Fruit fly (Drosophila melanogaster) whole organism, embryonic: ENCODE measurements around the gene CG5509.

Experiments used
- ATbp ChIP-seq: fragments of 200-800 bp; sonication (Bioruptor generic); optimal IDR thresholded peaks from 2 replicates; lab custom pipeline; 2017; ENCODE audit warnings: missing biosample characterization, mild to moderate bottlenecking, missing genetic modification characterization, missing genetic modification reagents
- Atf3 ChIP-seq: fragments of 200-800 bp; sonication (Bioruptor generic); optimal IDR thresholded peaks from 3 replicates; lab custom pipeline; 2016; ENCODE audit warnings: missing biosample characterization, missing genetic modification characterization
- BtbVII ChIP-seq: fragments of 200-800 bp; sonication (Bioruptor generic); optimal IDR thresholded peaks from 3 replicates; lab custom pipeline; 2017; ENCODE audit warnings: missing biosample characterization, mild to moderate bottlenecking, missing genetic modification characterization
- CG10209 ChIP-seq: fragments of 200-800 bp; sonication (Bioruptor generic); optimal IDR thresholded peaks from 3 replicates; lab custom pipeline; 2017; ENCODE audit warnings: missing biosample characterization, mild to moderate bottlenecking, missing genetic modification characterization, missing genetic modification reagents
- CG10366 ChIP-seq: fragments of 200-800 bp; sonication (Bioruptor generic); IDR thresholded peaks from 2 replicates; pipeline ENCODE4 v1.3.6; 2022; ENCODE audit warnings: missing biosample characterization, missing genetic modification characterization
- CG11456 ChIP-seq: fragments of 200-800 bp; sonication (Bioruptor generic); IDR thresholded peaks from 3 replicates; pipeline ENCODE4 v1.3.6; 2022; ENCODE audit warnings: missing biosample characterization, missing genetic modification characterization
- CG12071 ChIP-seq: fragments of 200-800 bp; sonication (Bioruptor generic); optimal IDR thresholded peaks from 3 replicates; lab custom pipeline; 2018; ENCODE audit warnings: missing biosample characterization, mild to moderate bottlenecking, missing genetic modification characterization
- CG14441 ChIP-seq: fragments of 200-800 bp; sonication (Bioruptor generic); IDR thresholded peaks from 2 replicates; pipeline ENCODE4 v1.3.6; 2022; ENCODE audit warnings: missing biosample characterization, missing genetic modification characterization
- CG1529 ChIP-seq: fragments of 200-800 bp; sonication (Bioruptor generic); optimal IDR thresholded peaks from 3 replicates; lab custom pipeline; 2018; ENCODE audit warnings: missing biosample characterization, missing genetic modification characterization
- CG16813 ChIP-seq: fragments of 200-800 bp; sonication (Bioruptor generic); IDR thresholded peaks from 3 replicates; pipeline ENCODE4 v1.3.6; 2022; ENCODE audit warnings: missing biosample characterization, missing genetic modification characterization; ENCODE audit not compliant: partially characterized antibody
- CG17829 ChIP-seq: fragments of 200-800 bp; optimal IDR thresholded peaks from 2 replicates; lab custom pipeline; 2019; ENCODE audit warnings: missing biosample characterization, mild to moderate bottlenecking, missing genetic modification characterization, moderate library complexity
- CG1832 ChIP-seq: fragments of 200-800 bp; sonication (Bioruptor generic); optimal IDR thresholded peaks from 2 replicates; lab custom pipeline; 2017; ENCODE audit warnings: missing biosample characterization, mild to moderate bottlenecking, missing genetic modification characterization, inconsistent platforms
- CG18599 ChIP-seq: fragments of 200-800 bp; sonication (Bioruptor generic); optimal IDR thresholded peaks from 3 replicates; lab custom pipeline; 2017; ENCODE audit warnings: missing biosample characterization, missing genetic modification characterization, mild to moderate bottlenecking, moderate library complexity, missing genetic modification reagents
- CG2129 ChIP-seq: fragments of 200-800 bp; sonication (Bioruptor generic); IDR thresholded peaks from 2 replicates; pipeline ENCODE4 v1.3.6; 2022; ENCODE audit warnings: missing biosample characterization, missing genetic modification characterization; ENCODE audit not compliant: partially characterized antibody
- CG3065 ChIP-seq: fragments of 200-800 bp; sonication (Bioruptor generic); optimal IDR thresholded peaks from 2 replicates; lab custom pipeline; 2016; ENCODE audit warnings: missing biosample characterization, missing genetic modification characterization
- CG3163 ChIP-seq: fragments of 200-800 bp; sonication (Bioruptor generic); optimal IDR thresholded peaks from 3 replicates; lab custom pipeline; 2016; ENCODE audit warnings: missing biosample characterization, missing genetic modification characterization
- CG6683 ChIP-seq: fragments of 200-800 bp; sonication (Bioruptor generic); optimal IDR thresholded peaks from 2 replicates; lab custom pipeline; 2017; ENCODE audit warnings: missing biosample characterization, mild to moderate bottlenecking, missing genetic modification characterization, missing genetic modification reagents
- CG6791 ChIP-seq: fragments of 200-800 bp; sonication (Bioruptor generic); IDR thresholded peaks from 3 replicates; pipeline ENCODE4 v1.3.6; 2022; ENCODE audit warnings: missing biosample characterization, missing genetic modification characterization; ENCODE audit not compliant: partially characterized antibody
- CG6854 ChIP-seq: fragments of 200-800 bp; sonication (Bioruptor generic); optimal IDR thresholded peaks from 3 replicates; lab custom pipeline; 2017; ENCODE audit warnings: missing biosample characterization, mild to moderate bottlenecking, missing genetic modification characterization
- CG7928 ChIP-seq: fragments of 200-800 bp; sonication (Bioruptor generic); optimal IDR thresholded peaks from 2 replicates; lab custom pipeline; 2017; ENCODE audit warnings: missing biosample characterization, mild to moderate bottlenecking, missing genetic modification characterization
- CG9215 ChIP-seq: fragments of 200-800 bp; sonication (Bioruptor generic); IDR thresholded peaks from 2 replicates; pipeline ENCODE4 v1.3.6; 2022; ENCODE audit warnings: missing biosample characterization, missing genetic modification characterization
- CG9932 ChIP-seq: fragments of 200-800 bp; sonication (Bioruptor generic); IDR thresholded peaks from 2 replicates; pipeline ENCODE4 v1.3.6; 2022; ENCODE audit warnings: missing biosample characterization, missing genetic modification characterization
- Camta ChIP-seq: fragments of 200-800 bp; sonication (Bioruptor generic); optimal IDR thresholded peaks from 2 replicates; lab custom pipeline; 2016; ENCODE audit warnings: missing biosample characterization, missing genetic modification characterization
- D19B ChIP-seq: fragments of 200-800 bp; sonication (Bioruptor generic); optimal IDR thresholded peaks from 2 replicates; lab custom pipeline; 2017; ENCODE audit warnings: missing biosample characterization, mild to moderate bottlenecking, missing genetic modification characterization
- Dek ChIP-seq: fragments of 200-800 bp; sonication (Bioruptor generic); optimal IDR thresholded peaks from 3 replicates; lab custom pipeline; 2019; ENCODE audit warnings: missing biosample characterization, mild to moderate bottlenecking, missing genetic modification characterization, moderate library complexity
- Eip74EF ChIP-seq, 2 experiments: fragments of 200-800 bp in 1 of 2; fragments of >200 bp in 1 of 2; sonication (Bioruptor generic) in 1 of 2; optimal IDR thresholded peaks; 2 replicates each; lab custom pipeline; 2017 to 2019; ENCODE audit warnings: missing biosample characterization in 2 of 2, missing genetic modification characterization in 2 of 2, mild to moderate bottlenecking in 1 of 2, moderate library complexity in 1 of 2
- Fer1 ChIP-seq: fragments of 200-800 bp; sonication (Bioruptor generic); optimal IDR thresholded peaks from 2 replicates; lab custom pipeline; 2017; ENCODE audit warnings: missing biosample characterization, mild to moderate bottlenecking, missing genetic modification characterization
- Hmx ChIP-seq: fragments of 200-800 bp; sonication (Bioruptor generic); optimal IDR thresholded peaks from 2 replicates; lab custom pipeline; 2016; ENCODE audit warnings: missing biosample characterization, missing genetic modification characterization
- Hr78 ChIP-seq, 2 experiments: fragments of 200-800 bp in 1 of 2; fragments of >200 bp in 1 of 2; sonication (Bioruptor generic) in 1 of 2; optimal IDR thresholded peaks; 2 replicates each; lab custom pipeline; 2017 to 2019; ENCODE audit warnings: missing biosample characterization in 2 of 2, missing genetic modification characterization in 2 of 2, mild to moderate bottlenecking in 1 of 2, moderate library complexity in 1 of 2
- Mes4 ChIP-seq: fragments of 200-800 bp; sonication (Bioruptor generic); optimal IDR thresholded peaks from 2 replicates; lab custom pipeline; 2016; ENCODE audit warnings: missing biosample characterization, missing genetic modification characterization
- NC2β ChIP-seq: fragments of 200-800 bp; sonication (Bioruptor generic); optimal IDR thresholded peaks from 2 replicates; lab custom pipeline; 2016; ENCODE audit warnings: missing biosample characterization, missing genetic modification characterization
- Scr ChIP-seq: fragments of 200-800 bp; sonication (Bioruptor generic); IDR thresholded peaks from 2 replicates; pipeline ENCODE4 v1.3.6; 2022; ENCODE audit warnings: missing biosample characterization, missing genetic modification characterization; ENCODE audit not compliant: partially characterized antibody
- ara ChIP-seq: fragments of 200-800 bp; sonication (Bioruptor generic); IDR thresholded peaks from 2 replicates; pipeline ENCODE4 v1.3.6; 2022; ENCODE audit warnings: missing biosample characterization, missing genetic modification characterization
- crc ChIP-seq: fragments of 200-800 bp; sonication (Bioruptor generic); optimal IDR thresholded peaks from 2 replicates; lab custom pipeline; 2016; ENCODE audit warnings: missing biosample characterization, missing genetic modification characterization
- dm ChIP-seq: fragments of 200-800 bp; sonication (Bioruptor generic); optimal IDR thresholded peaks from 3 replicates; lab custom pipeline; 2016; ENCODE audit warnings: missing biosample characterization, missing genetic modification characterization
- en ChIP-seq: fragments of 200-800 bp; sonication (Bioruptor generic); optimal IDR thresholded peaks from 2 replicates; lab custom pipeline; 2016; ENCODE audit warnings: missing biosample characterization, missing genetic modification characterization
- eve ChIP-seq, 2 experiments: fragments of >200 bp; optimal IDR thresholded peaks; 2 replicates each; lab custom pipeline; 2017; ENCODE audit warnings: missing biosample characterization in 2 of 2, missing genetic modification characterization in 2 of 2
- exex ChIP-seq: fragments of 200-800 bp; sonication (Bioruptor generic); optimal IDR thresholded peaks from 4 replicates; lab custom pipeline; 2018; ENCODE audit warnings: missing biosample characterization, mild to moderate bottlenecking, missing genetic modification characterization, moderate library complexity
- fd3F ChIP-seq: fragments of 200-800 bp; sonication (Bioruptor generic); optimal IDR thresholded peaks from 2 replicates; lab custom pipeline; 2018; ENCODE audit warnings: missing biosample characterization, mild to moderate bottlenecking, missing genetic modification characterization, moderate library complexity
- fd96Cb ChIP-seq: fragments of 200-800 bp; sonication (Bioruptor generic); optimal IDR thresholded peaks from 2 replicates; lab custom pipeline; 2018; ENCODE audit warnings: missing biosample characterization, mild to moderate bottlenecking, missing genetic modification characterization, moderate library complexity
- ftz-f1 ChIP-seq: fragments of 200-800 bp; sonication (Bioruptor generic); optimal IDR thresholded peaks from 2 replicates; lab custom pipeline; 2016; ENCODE audit warnings: missing biosample characterization, missing genetic modification characterization
- gcm ChIP-seq: fragments of 200-800 bp; sonication (Bioruptor generic); optimal IDR thresholded peaks from 2 replicates; lab custom pipeline; 2019; ENCODE audit warnings: missing biosample characterization, mild to moderate bottlenecking, missing genetic modification characterization, moderate library complexity
- mld ChIP-seq: fragments of 200-800 bp; sonication (Bioruptor generic); IDR thresholded peaks from 3 replicates; pipeline ENCODE4 v1.3.6; 2022; ENCODE audit warnings: missing biosample characterization, missing genetic modification characterization; ENCODE audit not compliant: partially characterized antibody
- nerfin-1 ChIP-seq: fragments of 200-800 bp; sonication (Bioruptor generic); optimal IDR thresholded peaks from 3 replicates; lab custom pipeline; 2019; ENCODE audit warnings: missing biosample characterization, mild to moderate bottlenecking, missing genetic modification characterization, moderate library complexity
- peb ChIP-seq: fragments of 200-800 bp; sonication (Bioruptor generic); IDR thresholded peaks from 2 replicates; pipeline ENCODE4 v1.3.6; 2022; ENCODE audit warnings: missing biosample characterization, missing genetic modification characterization
- sc ChIP-seq, 3 experiments: fragments of >200 bp in 2 of 3; fragments of 200-800 bp in 1 of 3; sonication (Bioruptor generic) in 1 of 3; optimal IDR thresholded peaks; 2 replicates in 2 of 3; 3 replicates in 1 of 3; lab custom pipeline; 2017; ENCODE audit warnings: mild to moderate bottlenecking in 1 of 3, missing biosample characterization in 1 of 3, missing genetic modification characterization in 1 of 3, missing genetic modification reagents in 1 of 3
- sens ChIP-seq: fragments of 200-800 bp; sonication (Bioruptor generic); peaks from one replicate; lab custom pipeline; 2016; ENCODE audit warnings: missing biosample characterization, missing genetic modification characterization
- tap ChIP-seq: fragments of 200-800 bp; optimal IDR thresholded peaks from 3 replicates; lab custom pipeline; 2019; ENCODE audit warnings: missing biosample characterization, mild to moderate bottlenecking, missing genetic modification characterization, moderate library complexity

The CG5509 gene

DNA sequence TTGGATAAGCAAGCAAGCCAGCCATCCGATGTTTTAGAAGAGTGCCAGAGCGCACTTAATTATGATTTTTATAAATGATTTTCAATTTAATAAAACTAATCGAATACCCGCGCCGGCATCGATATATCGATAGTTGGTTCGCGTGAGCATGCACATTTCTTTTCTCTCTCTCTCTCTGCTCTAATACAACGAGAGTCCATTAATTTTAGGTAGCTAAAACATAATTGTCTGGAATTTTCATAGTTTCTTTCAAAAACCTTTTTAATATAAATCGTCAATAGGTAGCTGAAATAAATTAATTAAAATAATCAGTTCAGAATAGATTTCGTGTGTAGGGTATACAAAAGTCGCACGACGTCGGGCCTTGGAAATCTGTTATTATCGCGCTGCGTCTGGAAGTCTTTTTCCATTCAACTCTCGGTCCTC lies 3.4 kb upstream of the CG5509 start, which contains the start of gene CG18549 (continued):
- peak; percentile 100 for TF ChIP-seq Camta
- TF ChIP-seq CG1529 (GFP tag; lab: Kevin White, UChicago), result peak; percentile 100
- peak in 1 of 2 experiments; percentile 100 for TF ChIP-seq Eip74EF (GFP tag; optimal IDR thresholded peaks at IDR 0.05; lab: Kevin White, UChicago)
- peak; percentile 85 for TF ChIP-seq Scr (GFP tag; lab: Robert Waterston, UW)
- TF ChIP-seq CG10209, result peak; percentile 100
- no peak for TF ChIP-seq sc (optimal IDR thresholded peaks at IDR 0.05; lab: Kevin White, UChicago)
- TF ChIP-seq sc (GFP tag; optimal IDR thresholded peaks at IDR 0.05; lab: Kevin White, UChicago), result peak; percentile 100
- peak; percentile 99 for TF ChIP-seq NC2β (GFP tag; lab: Kevin White, UChicago)
- peak; percentile 99 for TF ChIP-seq en (GFP tag; lab: Kevin White, UChicago)
- TF ChIP-seq eve (GFP tag; optimal IDR thresholded peaks at IDR 0.05; lab: Kevin White, UChicago), result no peak
- TF ChIP-seq CG17829 (tag; lab: Kevin White, UChicago), result peak; percentile 100
- TF ChIP-seq crc, result peak; percentile 98
- TF ChIP-seq CG2129 (GFP tag; lab: Robert Waterston, UW), result peak; percentile 62
- peak; percentile 100 for TF ChIP-seq CG10366 (GFP tag; lab: Robert Waterston, UW)
- peak; percentile 99 for TF ChIP-seq CG12071
- peak; percentile 100 for TF ChIP-seq fd96Cb (tag; lab: Kevin White, UChicago)
- TF ChIP-seq CG6854, result peak; percentile 100
- TF ChIP-seq fd3F (GFP tag; lab: Kevin White, UChicago), result peak; percentile 99
- peak; percentile 100 for TF ChIP-seq Fer1 (GFP tag; lab: Kevin White, UChicago)
- TF ChIP-seq dm (GFP tag; lab: Kevin White, UChicago), result peak; percentile 98
- peak; percentile 97 for TF ChIP-seq D19B (GFP tag; lab: Kevin White, UChicago)
- peak; percentile 92 for TF ChIP-seq CG3163 (GFP tag; lab: Kevin White, UChicago)
- TF ChIP-seq ftz-f1, result peak; percentile 94
- TF ChIP-seq nerfin-1 (tag; lab: Kevin White, UChicago), result peak; percentile 100
- TF ChIP-seq ara (GFP tag; lab: Robert Waterston, UW), result peak; percentile 100
- peak; percentile 100 for TF ChIP-seq Dek (tag; lab: Kevin White, UChicago)
- TF ChIP-seq Hmx (GFP tag; lab: Kevin White, UChicago), result peak; percentile 98
- TF ChIP-seq CG9932 (GFP tag; lab: Robert Waterston, UW), result peak; percentile 99
- TF ChIP-seq CG7928 (GFP tag; lab: Kevin White, UChicago), result peak; percentile 85
- TF ChIP-seq BtbVII (GFP tag; lab: Kevin White, UChicago), result peak; percentile 100
- peak; percentile 100 for TF ChIP-seq tap (tag; lab: Kevin White, UChicago)
- peak; percentile 99 for TF ChIP-seq CG6683
- TF ChIP-seq CG9215 (GFP tag; lab: Robert Waterston, UW), result peak; percentile 99
- TF ChIP-seq CG16813 (GFP tag; lab: Robert Waterston, UW), result peak; percentile 80
- TF ChIP-seq Mes4 (GFP tag; lab: Kevin White, UChicago), result peak; percentile 99
- TF ChIP-seq, all 482 proteins: peak for 464

DNA sequence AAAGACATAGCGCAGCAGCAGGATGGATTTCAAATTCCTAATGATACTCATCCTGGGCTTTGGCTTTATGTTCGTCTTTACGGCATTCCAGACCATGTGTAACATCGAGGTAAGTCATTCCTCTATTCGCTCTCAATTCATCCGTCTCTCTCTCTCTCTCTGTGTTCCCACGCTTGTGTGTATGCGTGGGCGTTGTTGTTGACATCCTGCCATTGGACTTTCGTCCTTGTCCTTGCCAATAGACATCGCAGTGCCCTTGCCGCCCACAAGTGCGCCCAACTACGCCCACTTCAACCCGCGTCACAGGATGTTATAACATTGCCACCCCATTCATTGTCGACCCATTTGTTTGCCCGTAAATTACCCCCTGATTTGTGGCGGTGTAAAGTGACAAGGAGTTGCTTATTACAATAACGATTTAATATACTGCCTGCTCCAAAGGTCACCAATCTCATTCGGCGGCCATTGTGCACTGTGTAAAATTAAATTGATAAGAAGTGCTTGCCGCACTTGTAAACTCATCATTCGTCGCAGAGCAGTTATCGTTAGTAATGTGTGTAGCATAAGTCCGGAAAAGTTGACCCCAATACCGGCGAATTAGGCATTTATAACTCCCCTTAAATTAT lies 2.5 kb upstream of the CG5509 start:
- TF ChIP-seq CG6791 (GFP tag; lab: Robert Waterston, UW) (no peak), CG1832 (peak; percentile 15), CG3065 (GFP tag; lab: Kevin White, UChicago) (no peak), gcm (GFP tag; lab: Kevin White, UChicago) (no peak), mld (no peak), CG14441 (GFP tag; lab: Robert Waterston, UW) (no peak), CG18599 (no peak), sens (GFP tag; lab: Kevin White, UChicago) (peak; percentile 56), peb (no peak), CG11456 (GFP tag; lab: Robert Waterston, UW) (0 out of 3 replicates have a peak, but pooled peaks have one; percentile 3), ATbp (peak; percentile 20), exex (tag; lab: Kevin White, UChicago) (peak; percentile 10), Hr78 (GFP tag; optimal IDR thresholded peaks at IDR 0.05; lab: Kevin White, UChicago) (peak in 1 of 2 experiments; percentile 62), Atf3 (no peak)
